Fruit fly (Drosophila melanogaster): ENCODE data around the gene beg.
A peak's percentile ranks its signal among the peaks of the same experiment; 100 is the strongest.

The beg gene

dm6 chr3L:16989169-16989568 lies 46.3 kb upstream of the beg start (continued):
- TF ChIP-seq schlank (tag; optimal IDR thresholded peaks at IDR 0.05) (no peak), vfl (GFP tag; optimal IDR thresholded peaks at IDR 0.05) (no peak), HmgD (GFP tag; optimal IDR thresholded peaks at IDR 0.05) (no peak), CG6791 (GFP tag; IDR thresholded peaks at IDR 0.05; ENCODE audit: partially characterized antibody) (no peak), Ptx1 (GFP tag; IDR thresholded peaks at IDR 0.05) (peak; percentile 45), jumu (GFP tag; optimal IDR thresholded peaks at IDR 0.05) (no peak), maf-S (GFP tag; optimal IDR thresholded peaks at IDR 0.05) (no peak), Drgx (GFP tag; IDR thresholded peaks at IDR 0.05) (peak; percentile 77), CG7556 (GFP tag; optimal IDR thresholded peaks at IDR 0.05) (no peak), H15 (GFP tag; IDR thresholded peaks at IDR 0.05) (no peak), CG16863 (GFP tag; optimal IDR thresholded peaks at IDR 0.05) (no peak), Oaz (GFP tag; IDR thresholded peaks at IDR 0.05) (no peak), YL-1 (GFP tag; optimal IDR thresholded peaks at IDR 0.05) (no peak), ato (GFP tag; IDR thresholded peaks at IDR 0.05; ENCODE audit: partially characterized antibody) (no peak), Fer1 (GFP tag; optimal IDR thresholded peaks at IDR 0.05) (peak; percentile 37), trem (tag; optimal IDR thresholded peaks at IDR 0.05) (no peak), Hr3 (GFP tag; optimal IDR thresholded peaks at IDR 0.05) (no peak), Ets97D (GFP tag; optimal IDR thresholded peaks at IDR 0.05) (no peak), inv (GFP tag; IDR thresholded peaks at IDR 0.05; ENCODE audit: partially characterized antibody) (no peak), hbn (GFP tag; IDR thresholded peaks at IDR 0.05; ENCODE audit: partially characterized antibody) (no peak), CG6813 (GFP tag; optimal IDR thresholded peaks at IDR 0.05) (no peak), peb (GFP tag; IDR thresholded peaks at IDR 0.05) (no peak), wdn (GFP tag; IDR thresholded peaks at IDR 0.05) (no peak), CG15601 (tag; optimal IDR thresholded peaks at IDR 0.05) (peak; percentile 31), fru (optimal IDR thresholded peaks at IDR 0.05) (no peak), nmo (GFP tag; optimal IDR thresholded peaks at IDR 0.05) (peak; percentile 48), Ravus (GFP tag; IDR thresholded peaks at IDR 0.05) (no peak), Lpt (GFP tag; optimal IDR thresholded peaks at IDR 0.05) (no peak), CG15073 (GFP tag; optimal IDR thresholded peaks at IDR 0.05) (no peak), CG42726 (GFP tag; IDR thresholded peaks at IDR 0.05; ENCODE audit: partially characterized antibody) (no peak), ara (GFP tag; IDR thresholded peaks at IDR 0.05) (no peak), CG6654 (GFP tag; optimal IDR thresholded peaks at IDR 0.05) (no peak), sisA (GFP tag; IDR thresholded peaks at IDR 0.05) (no peak), CG32532 (GFP tag; IDR thresholded peaks at IDR 0.05) (no peak; the same call in 1 of the 2 replicates), z (GFP tag; IDR thresholded peaks at IDR 0.05) (no peak), CG1792 (GFP tag; optimal IDR thresholded peaks at IDR 0.05) (no peak), grn (GFP tag; optimal IDR thresholded peaks at IDR 0.05) (peak; percentile 11), Aef1 (GFP tag; IDR thresholded peaks at IDR 0.05) (no peak), jigr1 (GFP tag; IDR thresholded peaks at IDR 0.05) (no peak), Hr51 (GFP tag; optimal IDR thresholded peaks at IDR 0.05) (peak in 1 of 2 experiments; percentile 69), CG9609 (GFP tag; optimal IDR thresholded peaks at IDR 0.05) (no peak), CG15269 (tag; optimal IDR thresholded peaks at IDR 0.05) (peak; percentile 68), CG10431 (GFP tag; optimal IDR thresholded peaks at IDR 0.05) (no peak), CG13775 (GFP tag; optimal IDR thresholded peaks at IDR 0.05) (peak; percentile 10), CG2712 (tag; optimal IDR thresholded peaks at IDR 0.05) (peak; percentile 66), Asciz (GFP tag; optimal IDR thresholded peaks at IDR 0.05) (no peak), pzg (GFP tag; optimal IDR thresholded peaks at IDR 0.05) (no peak), gro (GFP tag; optimal IDR thresholded peaks at IDR 0.05) (no peak), CG33213 (GFP tag; optimal IDR thresholded peaks at IDR 0.05) (no peak), slbo (GFP tag; IDR thresholded peaks at IDR 0.05) (peak; percentile 45; the same call in 1 of the 2 replicates), GATAe (GFP tag; conservative IDR thresholded peaks at IDR 0.05) (no peak), sob (GFP tag; IDR thresholded peaks at IDR 0.05) (no peak), CG6175 (GFP tag; IDR thresholded peaks at IDR 0.05) (no peak)

All from whole organism, embryonic.